Fruit fly (Drosophila melanogaster): ENCODE measurements around the gene CG12990.

CG12990 gene

DNA sequence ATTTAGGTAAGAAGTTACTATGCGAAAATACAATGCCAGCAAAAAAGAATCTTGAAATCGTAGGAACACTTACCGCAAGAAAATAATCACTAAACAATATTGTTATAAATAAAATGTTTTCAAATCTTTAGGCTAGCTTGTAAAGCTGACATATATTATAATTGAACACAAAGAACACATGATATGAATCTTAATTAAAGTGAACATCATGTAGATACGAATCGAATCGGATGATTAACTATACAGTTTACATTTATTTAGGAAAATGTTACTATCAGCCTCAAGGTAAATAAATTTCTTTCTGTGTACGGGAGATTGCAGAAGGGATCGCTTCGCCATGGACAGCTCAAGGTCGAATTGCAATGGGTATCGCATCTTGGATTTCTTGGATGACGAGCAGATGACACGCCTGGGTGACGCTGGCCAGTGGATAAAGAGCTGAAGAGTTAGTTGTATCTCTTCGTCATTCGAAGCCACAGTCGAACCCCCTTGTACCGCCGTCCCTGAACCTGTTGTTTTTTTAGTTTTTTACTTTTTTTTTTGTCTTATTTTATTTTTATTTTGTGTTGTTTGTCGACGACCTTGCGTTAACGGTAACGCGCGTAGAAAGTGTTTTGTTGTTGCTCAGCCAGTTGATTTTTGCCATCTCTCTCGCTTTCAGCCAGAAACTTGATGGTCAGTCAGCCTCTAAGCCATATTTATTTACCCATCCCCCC is 6.4 kb upstream of the CG12990 start:
- TF ChIP-seq CG9705 (GFP tag; optimal IDR thresholded peaks at IDR 0.05) (no peak), woc (GFP tag; optimal IDR thresholded peaks at IDR 0.05) (no peak), usp (GFP tag; optimal IDR thresholded peaks at IDR 0.05) (no peak), psq (GFP tag; optimal IDR thresholded peaks at IDR 0.05) (no peak), Myc (optimal IDR thresholded peaks at IDR 0.05) (no peak), Rel (GFP tag; optimal IDR thresholded peaks at IDR 0.05) (no peak), Rel (tag; optimal IDR thresholded peaks at IDR 0.05) (no peak), tai (GFP tag; optimal IDR thresholded peaks at IDR 0.05) (no peak), Abd-B (GFP tag; optimal IDR thresholded peaks at IDR 0.05) (no peak), dl (GFP tag; optimal IDR thresholded peaks at IDR 0.05; ENCODE audit: insufficient read depth in 1 of 2, partially characterized antibody in 2 of 2) (no peak), GATAd (GFP tag; optimal IDR thresholded peaks at IDR 0.05) (no peak), Dfd (GFP tag; optimal IDR thresholded peaks at IDR 0.05) (no peak), Dif (GFP tag; optimal IDR thresholded peaks at IDR 0.05; ENCODE audit: partially characterized antibody) (no peak), CG32264 (GFP tag; optimal IDR thresholded peaks at IDR 0.05) (no peak), foxo (GFP tag; optimal IDR thresholded peaks at IDR 0.05) (no peak), Jra (GFP tag; optimal IDR thresholded peaks at IDR 0.05) (no peak), h (GFP tag; optimal IDR thresholded peaks at IDR 0.05) (no peak), Sp1 (GFP tag; optimal IDR thresholded peaks at IDR 0.05) (no peak), Hr83 (GFP tag; optimal IDR thresholded peaks at IDR 0.05; ENCODE audit: poor library complexity, severe bottlenecking) (no peak), dmrt93B (GFP tag; optimal IDR thresholded peaks at IDR 0.05) (no peak), Hr78 (GFP tag; optimal IDR thresholded peaks at IDR 0.05) (no peak)

dm6 chrX:17659119-17659452 is 12.6 kb downstream of the CG12990 start:
- TF ChIP-seq N (GFP tag; optimal IDR thresholded peaks at IDR 0.05) (no peak), dl (GFP tag; optimal IDR thresholded peaks at IDR 0.05; ENCODE audit: insufficient read depth in 1 of 2, partially characterized antibody in 2 of 2) (no peak), CG9705 (GFP tag; optimal IDR thresholded peaks at IDR 0.05) (no peak), GATAd (GFP tag; optimal IDR thresholded peaks at IDR 0.05) (no peak), Hr83 (GFP tag; optimal IDR thresholded peaks at IDR 0.05; ENCODE audit: poor library complexity, severe bottlenecking) (no peak), sv (GFP tag; optimal IDR thresholded peaks at IDR 0.05) (no peak), dmrt93B (GFP tag; optimal IDR thresholded peaks at IDR 0.05) (no peak), woc (GFP tag; optimal IDR thresholded peaks at IDR 0.05) (no peak), CrebA (GFP tag; optimal IDR thresholded peaks at IDR 0.05; ENCODE audit: borderline replicate concordance) (no peak), usp (GFP tag; optimal IDR thresholded peaks at IDR 0.05) (no peak), Sp1 (GFP tag; optimal IDR thresholded peaks at IDR 0.05) (no peak), pan (optimal IDR thresholded peaks at IDR 0.05) (no peak), h (GFP tag; optimal IDR thresholded peaks at IDR 0.05) (no peak), Dfd (GFP tag; optimal IDR thresholded peaks at IDR 0.05) (no peak), HLH106 (tag; optimal IDR thresholded peaks at IDR 0.05) (no peak), jim (GFP tag; optimal IDR thresholded peaks at IDR 0.05) (no peak)

DNA sequence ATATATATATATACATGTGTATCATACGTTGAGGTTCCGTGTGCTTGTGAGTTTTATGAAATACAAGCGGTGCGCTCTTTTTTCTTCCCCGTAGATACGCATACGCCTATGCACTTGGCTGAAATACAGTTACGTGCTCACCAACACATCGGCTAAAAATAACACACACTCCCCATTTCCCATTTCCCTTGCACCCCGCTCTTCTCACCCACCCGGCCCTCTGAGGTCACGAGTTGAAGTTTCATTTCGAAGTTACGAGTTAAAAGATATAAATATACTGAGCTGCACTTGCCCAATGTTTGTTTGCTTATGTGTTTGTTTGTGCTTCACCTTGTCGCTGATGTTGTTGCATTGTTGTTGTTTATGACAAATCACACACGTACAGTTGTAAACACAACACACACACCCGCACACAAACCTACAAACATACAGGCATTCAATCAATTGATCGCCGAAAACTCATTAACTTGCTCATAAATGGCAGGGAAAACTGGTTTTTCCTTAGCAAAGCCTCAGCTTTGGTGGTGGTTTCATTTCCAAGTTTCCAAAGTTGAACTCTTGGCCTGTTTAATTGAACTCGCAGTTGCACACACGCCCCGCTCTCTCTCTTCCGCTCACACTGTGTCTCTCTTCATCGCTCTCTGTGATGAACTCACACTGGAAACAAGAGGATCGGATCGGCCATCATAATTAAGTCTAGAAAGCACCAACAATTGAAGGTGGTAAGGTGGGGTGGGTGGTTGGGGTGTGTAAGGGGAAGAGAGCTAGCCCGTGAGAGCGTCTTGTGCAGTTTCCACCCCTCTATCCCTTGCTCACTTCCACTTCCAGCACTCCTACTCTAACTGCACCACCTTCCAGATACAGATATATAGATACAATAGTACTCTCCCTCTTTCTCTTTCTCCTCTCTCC is 13.2 kb downstream of the CG12990 start:
- TF ChIP-seq CG32264 (GFP tag; optimal IDR thresholded peaks at IDR 0.05): no peak
- no peak for TF ChIP-seq Rel (GFP tag; optimal IDR thresholded peaks at IDR 0.05)
- TF ChIP-seq Rel (tag; optimal IDR thresholded peaks at IDR 0.05): no peak
- TF ChIP-seq br (GFP tag; optimal IDR thresholded peaks at IDR 0.05): no peak
- TF ChIP-seq Hnf4 (GFP tag; optimal IDR thresholded peaks at IDR 0.05): no peak
- no peak for TF ChIP-seq dmrt93B (GFP tag; optimal IDR thresholded peaks at IDR 0.05)
- no peak for TF ChIP-seq Vsx2 (GFP tag; optimal IDR thresholded peaks at IDR 0.05; ENCODE audit: partially characterized antibody)
- TF ChIP-seq Myc (optimal IDR thresholded peaks at IDR 0.05): no peak
- TF ChIP-seq lola (GFP tag; optimal IDR thresholded peaks at IDR 0.05): no peak
- no peak for TF ChIP-seq HLH106 (tag; optimal IDR thresholded peaks at IDR 0.05)
- TF ChIP-seq Sp1 (GFP tag; optimal IDR thresholded peaks at IDR 0.05): no peak
- TF ChIP-seq sv (GFP tag; optimal IDR thresholded peaks at IDR 0.05): no peak
- TF ChIP-seq foxo (GFP tag; optimal IDR thresholded peaks at IDR 0.05): no peak
- no peak for TF ChIP-seq Abd-B (GFP tag; optimal IDR thresholded peaks at IDR 0.05)
- TF ChIP-seq Dfd (GFP tag; optimal IDR thresholded peaks at IDR 0.05): no peak
- TF ChIP-seq tai (GFP tag; optimal IDR thresholded peaks at IDR 0.05): no peak
- no peak for TF ChIP-seq Jra (GFP tag; optimal IDR thresholded peaks at IDR 0.05)
